Worm (Caenorhabditis elegans) whole organism, mixed stage, embryonic: ENCODE data around the gene C55A6.10.
"Not testable (repeated sequence)": the region's sequence is repeated elsewhere in the genome, so short reads cannot be mapped to it uniquely, and the experiment has no call there.

Experiments used
- M03D4.4 ChIP-seq: sonication (generic microtip); optimal IDR thresholded peaks from 2 replicates; lab custom pipeline; 2017; ENCODE audit warnings: mild to moderate bottlenecking, missing genetic modification characterization, missing compliant biosample characterization
- bed-3 ChIP-seq: fragments of 200-800 bp; sonication (Bioruptor generic); optimal IDR thresholded peaks from 3 replicates; lab custom pipeline; 2018; ENCODE audit warnings: mild to moderate bottlenecking, missing genetic modification characterization, moderate library complexity, missing compliant biosample characterization
- blmp-1 ChIP-seq: fragments of 150-350 bp; optimal IDR thresholded peaks from 2 replicates; lab custom pipeline; 2014; ENCODE audit warnings: missing biosample characterization, missing genetic modification characterization
- ceh-39 ChIP-seq: fragments of 150-350 bp; optimal IDR thresholded peaks from 2 replicates; lab custom pipeline; 2014; ENCODE audit warnings: missing biosample characterization, missing genetic modification characterization
- ceh-43 ChIP-seq: fragments of 200-800 bp; sonication (Bioruptor generic); optimal IDR thresholded peaks from 2 replicates; lab custom pipeline; 2018; ENCODE audit warnings: mild to moderate bottlenecking, missing genetic modification characterization, moderate library complexity, missing compliant biosample characterization
- ceh-83 ChIP-seq: fragments of 200-800 bp; sonication (Bioruptor generic); optimal IDR thresholded peaks from 2 replicates; lab custom pipeline; 2018; ENCODE audit warnings: mild to moderate bottlenecking, missing genetic modification characterization, missing compliant biosample characterization
- ces-1 ChIP-seq: fragments of 150-350 bp; optimal IDR thresholded peaks from 2 replicates; lab custom pipeline; 2014; ENCODE audit warnings: missing biosample characterization, missing genetic modification reagents, missing genetic modification characterization
- cnd-1 ChIP-seq: fragments of 200-800 bp; sonication (Bioruptor generic); optimal IDR thresholded peaks from 2 replicates; lab custom pipeline; 2018; ENCODE audit warnings: mild to moderate bottlenecking, missing genetic modification characterization, missing compliant biosample characterization
- drap-1 ChIP-seq: fragments of 200-800 bp; sonication (Bioruptor generic); optimal IDR thresholded peaks from 3 replicates; lab custom pipeline; 2018; ENCODE audit warnings: mild to moderate bottlenecking, missing genetic modification characterization, missing compliant biosample characterization
- elt-1 ChIP-seq: sonication (generic microtip); optimal IDR thresholded peaks from 2 replicates; lab custom pipeline; 2017; ENCODE audit warnings: missing genetic modification characterization, mild to moderate bottlenecking, missing compliant biosample characterization, antibody characterized with exemption, moderate library complexity, borderline replicate concordance; ENCODE audit not compliant: insufficient read depth
- elt-3 ChIP-seq: fragments of 150-350 bp; optimal IDR thresholded peaks from 2 replicates; lab custom pipeline; 2014; ENCODE audit warnings: missing biosample characterization, missing genetic modification characterization
- ham-2 ChIP-seq: fragments of 200-800 bp; sonication (Bioruptor generic); optimal IDR thresholded peaks from 2 replicates; lab custom pipeline; 2018; ENCODE audit warnings: mild to moderate bottlenecking, missing genetic modification characterization, missing compliant biosample characterization
- hlh-1 ChIP-seq: fragments of 150-350 bp; optimal IDR thresholded peaks from 2 replicates; lab custom pipeline; 2014; ENCODE audit warnings: missing biosample characterization, missing genetic modification reagents, missing genetic modification characterization
- lin-32 ChIP-seq: fragments of 200-800 bp; sonication (Bioruptor generic); optimal IDR thresholded peaks from 2 replicates; lab custom pipeline; 2018; ENCODE audit warnings: mild to moderate bottlenecking, missing genetic modification characterization, missing compliant biosample characterization
- lsy-2 ChIP-seq: fragments of 150-350 bp; optimal IDR thresholded peaks from 2 replicates; lab custom pipeline; 2014; ENCODE audit warnings: missing biosample characterization, missing genetic modification characterization
- mab-5 ChIP-seq: fragments of 150-350 bp; optimal IDR thresholded peaks from 2 replicates; lab custom pipeline; 2014; ENCODE audit warnings: missing biosample characterization, missing genetic modification characterization
- mep-1 ChIP-seq: fragments of 150-350 bp; optimal IDR thresholded peaks from 2 replicates; lab custom pipeline; 2017; ENCODE audit warnings: missing biosample characterization, missing genetic modification reagents, missing genetic modification characterization, inconsistent platforms
- mls-2 ChIP-seq: sonication (generic microtip); optimal IDR thresholded peaks from 2 replicates; lab custom pipeline; 2016; ENCODE audit warnings: mild to moderate bottlenecking, missing genetic modification characterization, moderate library complexity, missing compliant biosample characterization
- nhr-12 ChIP-seq: fragments of 150-350 bp; optimal IDR thresholded peaks from 2 replicates; lab custom pipeline; 2014; ENCODE audit warnings: missing biosample characterization, missing genetic modification characterization
- nhr-2 ChIP-seq: fragments of 150-350 bp; optimal IDR thresholded peaks from 2 replicates; lab custom pipeline; 2014; ENCODE audit warnings: missing biosample characterization, missing genetic modification characterization
- nhr-237 ChIP-seq: fragments of 150-350 bp; optimal IDR thresholded peaks from 2 replicates; lab custom pipeline; 2014; ENCODE audit warnings: missing biosample characterization, missing genetic modification characterization
- nhr-76 ChIP-seq: sonication (generic microtip); optimal IDR thresholded peaks from 2 replicates; lab custom pipeline; 2017; ENCODE audit warnings: missing biosample characterization, missing genetic modification characterization
- sem-2 ChIP-seq: fragments of 200-800 bp; sonication (Bioruptor generic); optimal IDR thresholded peaks from 2 replicates; lab custom pipeline; 2018; ENCODE audit warnings: mild to moderate bottlenecking, missing genetic modification characterization, missing compliant biosample characterization
- snpc-4 ChIP-seq: fragments of 150-350 bp; optimal IDR thresholded peaks from 2 replicates; lab custom pipeline; 2014; ENCODE audit warnings: missing biosample characterization, missing genetic modification characterization
- sptf-1 ChIP-seq: sonication (generic microtip); optimal IDR thresholded peaks from 2 replicates; lab custom pipeline; 2017; ENCODE audit warnings: mild to moderate bottlenecking, missing genetic modification characterization, moderate library complexity, missing compliant biosample characterization
- unc-120 ChIP-seq: sonication (generic microtip); optimal IDR thresholded peaks from 2 replicates; lab custom pipeline; 2017; ENCODE audit warnings: missing genetic modification characterization, missing compliant biosample characterization; ENCODE audit not compliant: poor library complexity, severe bottlenecking
- unc-39 ChIP-seq: fragments of 150-350 bp; optimal IDR thresholded peaks from 2 replicates; lab custom pipeline; 2014; ENCODE audit warnings: missing biosample characterization, missing genetic modification characterization
- unc-62 ChIP-seq: fragments of 150-350 bp; optimal IDR thresholded peaks from 2 replicates; lab custom pipeline; 2014; ENCODE audit warnings: missing biosample characterization, missing genetic modification reagents, missing genetic modification characterization
- zip-8 ChIP-seq: fragments of 150-350 bp; optimal IDR thresholded peaks from 2 replicates; lab custom pipeline; 2014; ENCODE audit warnings: missing biosample characterization, missing genetic modification characterization
- ztf-11 ChIP-seq: fragments of 150-350 bp; optimal IDR thresholded peaks from 2 replicates; lab custom pipeline; 2014; ENCODE audit warnings: missing biosample characterization, missing genetic modification characterization

Gene C55A6.10

DNA sequence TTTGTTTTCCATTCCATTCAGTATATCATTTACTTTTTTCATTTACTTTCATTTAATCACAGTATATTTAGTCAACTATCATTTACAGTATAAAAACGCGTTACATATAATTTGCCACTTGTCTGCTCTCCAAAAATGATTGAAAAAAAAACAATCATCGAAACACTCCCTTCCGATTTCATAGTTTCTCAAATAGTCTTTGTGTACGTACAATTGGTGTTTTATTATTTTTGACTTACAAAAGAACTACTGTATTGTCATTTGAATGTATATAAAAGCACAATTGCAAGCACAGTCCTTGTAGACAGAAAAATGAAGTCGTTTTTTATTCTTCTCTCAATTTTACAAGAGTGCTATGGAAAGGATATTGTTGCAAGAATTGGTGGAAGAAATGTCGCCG, 30.7 kb upstream of the C55A6.10 start, which contains the start of gene nas-22:
Gene nas-22, plus strand, starts transcription at position 301 of the 400 bp plus-strand sequence.
- TF ChIP-seq mep-1 (tag; lab: Kevin White, UChicago) (no peak), nhr-12 (tag; lab: Kevin White, UChicago) (no peak), ham-2 (GFP tag; lab: Kevin White, UChicago) (no peak), ceh-39 (tag; lab: Kevin White, UChicago) (no peak), sem-2 (GFP tag; lab: Kevin White, UChicago) (no peak), drap-1 (GFP tag; lab: Kevin White, UChicago) (no peak), nhr-76 (tag; lab: Kevin White, UChicago) (no peak), bed-3 (no peak), ceh-83 (GFP tag; lab: Kevin White, UChicago) (no peak), snpc-4 (tag; lab: Kevin White, UChicago) (no peak), nhr-237 (tag; lab: Kevin White, UChicago) (no peak), unc-62 (GFP tag; lab: Kevin White, UChicago) (no peak), mab-5 (tag; lab: Kevin White, UChicago) (no peak), elt-3 (tag; lab: Kevin White, UChicago) (no peak), unc-39 (tag; lab: Kevin White, UChicago) (no peak), ztf-11 (tag; lab: Kevin White, UChicago) (no peak), lsy-2 (no peak), lin-32 (GFP tag; lab: Kevin White, UChicago) (no peak), mls-2 (no peak)
- TF ChIP-seq, all 35 proteins: peak for 0

ce11 chrV:11475638-11476037, 29.5 kb upstream of the C55A6.10 start, which contains the start of gene T11F9.7:
T11F9.7 (plus strand) TSS chrV:11475938.
- not testable (repeated sequence) for TF ChIP-seq mls-2; ztf-11 (tag; lab: Kevin White, UChicago); unc-120

ce11 chrV:11479406-11479805, 25.7 kb upstream of the C55A6.10 start, which contains the start of gene T11F9.22:
T11F9.22 (plus strand) TSS chrV:11479706.
- TF ChIP-seq sptf-1 (tag; lab: Kevin White, UChicago) = no peak
- no peak for TF ChIP-seq cnd-1 (tag; lab: Kevin White, UChicago)
- TF ChIP-seq ces-1 (GFP tag; lab: Kevin White, UChicago) = no peak
- TF ChIP-seq, all 35 proteins: peak for 0

- TF ChIP-seq M03D4.4; cnd-1 (tag; lab: Kevin White, UChicago); elt-1 (tag; lab: Kevin White, UChicago): not testable (repeated sequence)
Measured at ce11 chrV:11480734-11481133, 24.4 kb upstream of the C55A6.10 start, which contains the start of gene T11F9.14. T11F9.14 (minus strand) TSS chrV:11480834.

DNA sequence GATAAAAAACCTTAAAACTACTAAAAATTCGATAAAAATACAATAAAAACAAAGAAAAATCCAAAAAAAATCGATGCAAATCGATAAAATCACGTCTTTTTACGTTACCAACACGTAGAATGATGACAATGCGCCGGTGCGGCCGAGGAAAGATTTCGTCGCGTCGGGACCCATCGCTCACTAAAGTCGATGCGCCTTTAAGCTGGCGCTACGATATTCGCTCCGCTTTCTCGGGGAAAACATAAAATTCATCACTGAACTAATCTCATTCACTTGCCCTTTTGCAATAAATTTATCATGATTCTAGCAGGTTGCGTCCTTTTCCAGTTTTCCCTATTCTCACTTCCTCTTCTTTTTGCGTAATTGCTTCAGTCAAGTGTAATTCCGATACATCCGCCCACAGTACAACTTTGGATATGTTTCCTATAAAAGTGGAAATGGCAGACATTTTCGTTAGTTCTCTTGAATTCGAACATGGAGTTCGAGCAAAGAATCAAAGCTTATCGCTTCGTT, 21.5 kb upstream of the C55A6.10 start, which contains the start of gene col-157:
Gene col-157, plus strand, starts transcription at position 463 of the 513 bp plus-strand sequence.
- not testable (repeated sequence) for TF ChIP-seq sem-2 (GFP tag; lab: Kevin White, UChicago); sptf-1 (tag; lab: Kevin White, UChicago); hlh-1 (tag; lab: Kevin White, UChicago)

DNA sequence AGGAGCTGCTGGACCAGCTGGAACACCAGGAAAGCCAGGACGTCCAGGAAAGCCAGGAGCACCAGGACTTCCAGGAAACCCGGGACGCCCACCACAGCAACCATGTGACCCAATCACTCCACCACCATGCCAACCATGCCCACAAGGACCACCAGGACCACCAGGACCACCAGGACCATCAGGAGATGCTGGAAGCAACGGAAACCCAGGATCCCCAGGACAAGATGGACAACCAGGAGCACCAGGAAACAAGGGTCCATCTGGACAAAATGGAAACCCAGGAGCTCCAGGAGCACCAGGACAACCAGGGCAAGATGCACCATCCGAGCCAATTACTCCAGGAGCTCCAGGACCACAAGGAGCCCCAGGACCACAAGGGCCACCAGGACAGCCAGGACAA, 20.7 kb upstream of the C55A6.10 start:
- TF ChIP-seq ztf-11 (tag; lab: Kevin White, UChicago) (no peak), zip-8 (tag; lab: Kevin White, UChicago) (no peak), mab-5 (tag; lab: Kevin White, UChicago) (no peak), ceh-43 (GFP tag; lab: Kevin White, UChicago) (no peak), ceh-83 (GFP tag; lab: Kevin White, UChicago) (no peak), sem-2 (GFP tag; lab: Kevin White, UChicago) (no peak), lsy-2 (no peak), lin-32 (GFP tag; lab: Kevin White, UChicago) (no peak), nhr-2 (tag; lab: Kevin White, UChicago) (no peak), blmp-1 (tag; lab: Kevin White, UChicago) (no peak), ham-2 (GFP tag; lab: Kevin White, UChicago) (no peak), mep-1 (tag; lab: Kevin White, UChicago) (no peak), sptf-1 (tag; lab: Kevin White, UChicago) (no peak)
- TF ChIP-seq, all 35 proteins: peak for 0
